Fruit fly (Drosophila melanogaster) whole organism, embryonic: ENCODE data around the gene CG42329.
A peak's percentile ranks its signal among the peaks of the same experiment; 100 is the strongest.

Source experiments
- Ada2b ChIP-seq: fragments of 200-800 bp; sonication (Bioruptor generic); IDR thresholded peaks from 2 replicates; pipeline ENCODE4 v1.3.6; 2022; ENCODE audit warnings: missing biosample characterization, missing genetic modification characterization
- Adf1 ChIP-seq: fragments of 200-800 bp; sonication (Bioruptor generic); IDR thresholded peaks from 2 replicates; pipeline ENCODE4 v1.3.6; 2022; ENCODE audit warnings: missing biosample characterization, missing genetic modification characterization
- Awh ChIP-seq: fragments of 200-800 bp; sonication (Bioruptor generic); IDR thresholded peaks from 2 replicates; pipeline ENCODE4, ENCODE4 v1.3.6; 2022; ENCODE audit warnings: missing biosample characterization, missing genetic modification characterization
- C15 ChIP-seq: fragments of 200-800 bp; sonication (Bioruptor generic); IDR thresholded peaks from 3 replicates; pipeline ENCODE4 v1.3.6; 2022; ENCODE audit warnings: missing biosample characterization, missing genetic modification characterization
- CG10209 ChIP-seq: fragments of 200-800 bp; sonication (Bioruptor generic); optimal IDR thresholded peaks from 3 replicates; lab custom pipeline; 2017; ENCODE audit warnings: missing biosample characterization, mild to moderate bottlenecking, missing genetic modification characterization, missing genetic modification reagents
- CG10274 ChIP-seq: fragments of 200-800 bp; sonication (Bioruptor generic); optimal IDR thresholded peaks from 3 replicates; lab custom pipeline; 2017; ENCODE audit warnings: missing biosample characterization, mild to moderate bottlenecking, missing genetic modification characterization
- CG10366 ChIP-seq: fragments of 200-800 bp; sonication (Bioruptor generic); IDR thresholded peaks from 2 replicates; pipeline ENCODE4 v1.3.6; 2022; ENCODE audit warnings: missing biosample characterization, missing genetic modification characterization
- CG12219 ChIP-seq: fragments of 200-800 bp; sonication (Bioruptor generic); optimal IDR thresholded peaks from 3 replicates; lab custom pipeline; 2018; ENCODE audit warnings: missing biosample characterization, mild to moderate bottlenecking, missing genetic modification characterization
- CG12769 ChIP-seq: fragments of 200-800 bp; sonication (Bioruptor generic); optimal IDR thresholded peaks from 2 replicates; lab custom pipeline; 2019; ENCODE audit warnings: missing biosample characterization, mild to moderate bottlenecking, missing genetic modification characterization, moderate library complexity
- CG13624 ChIP-seq: fragments of 200-800 bp; sonication (Bioruptor generic); optimal IDR thresholded peaks from 2 replicates; lab custom pipeline; 2016; ENCODE audit warnings: missing biosample characterization, missing genetic modification characterization
- CG14050 ChIP-seq: fragments of 200-800 bp; sonication (Bioruptor generic); IDR thresholded peaks from 3 replicates; pipeline ENCODE4 v1.3.6; 2022; ENCODE audit warnings: missing biosample characterization, missing genetic modification characterization
- CG14710 ChIP-seq: fragments of 200-800 bp; sonication (Bioruptor generic); optimal IDR thresholded peaks from 3 replicates; lab custom pipeline; 2019; ENCODE audit warnings: missing biosample characterization, mild to moderate bottlenecking, missing genetic modification characterization, moderate library complexity
- CG14965 ChIP-seq: fragments of 200-800 bp; sonication (Bioruptor generic); optimal IDR thresholded peaks from 2 replicates; lab custom pipeline; 2016; ENCODE audit warnings: missing biosample characterization, missing genetic modification characterization, borderline replicate concordance
- CG15601 ChIP-seq: fragments of 200-800 bp; sonication (Bioruptor generic); optimal IDR thresholded peaks from 3 replicates; lab custom pipeline; 2019; ENCODE audit warnings: missing biosample characterization, mild to moderate bottlenecking, missing genetic modification characterization, moderate library complexity
- CG16779 ChIP-seq: fragments of 200-800 bp; sonication (Bioruptor generic); IDR thresholded peaks from 2 replicates; pipeline ENCODE4 v1.3.6; 2022; ENCODE audit warnings: missing biosample characterization, missing genetic modification characterization
- CG2120 ChIP-seq: fragments of 200-800 bp; sonication (Bioruptor generic); optimal IDR thresholded peaks from 3 replicates; lab custom pipeline; 2016; ENCODE audit warnings: missing biosample characterization, missing genetic modification characterization
- CG2875 ChIP-seq: fragments of 200-800 bp; sonication (Bioruptor generic); optimal IDR thresholded peaks from 2 replicates; lab custom pipeline; 2017; ENCODE audit warnings: missing biosample characterization, mild to moderate bottlenecking, missing genetic modification characterization, missing genetic modification reagents
- CG2889 ChIP-seq: fragments of 200-800 bp; sonication (Bioruptor generic); IDR thresholded peaks from 3 replicates; pipeline ENCODE4 v1.3.6; 2022; ENCODE audit warnings: missing biosample characterization, missing genetic modification characterization
- CG31224 ChIP-seq: fragments of 200-800 bp; sonication (Bioruptor generic); IDR thresholded peaks from 2 replicates; pipeline ENCODE4 v1.3.6; 2022; ENCODE audit warnings: missing biosample characterization, missing genetic modification characterization
- CG4854 ChIP-seq: fragments of 200-800 bp; sonication (Bioruptor generic); optimal IDR thresholded peaks from 2 replicates; lab custom pipeline; 2016; ENCODE audit warnings: missing biosample characterization, missing genetic modification characterization, inconsistent platforms
- CG9727 ChIP-seq: fragments of 200-800 bp; sonication (Bioruptor generic); optimal IDR thresholded peaks from 3 replicates; lab custom pipeline; 2017; ENCODE audit warnings: missing biosample characterization, mild to moderate bottlenecking, missing genetic modification characterization
- D19B ChIP-seq: fragments of 200-800 bp; sonication (Bioruptor generic); optimal IDR thresholded peaks from 2 replicates; lab custom pipeline; 2017; ENCODE audit warnings: missing biosample characterization, mild to moderate bottlenecking, missing genetic modification characterization
- Dek ChIP-seq: fragments of 200-800 bp; sonication (Bioruptor generic); optimal IDR thresholded peaks from 3 replicates; lab custom pipeline; 2019; ENCODE audit warnings: missing biosample characterization, mild to moderate bottlenecking, missing genetic modification characterization, moderate library complexity
- ERR ChIP-seq: fragments of 200-800 bp; sonication (Bioruptor generic); optimal IDR thresholded peaks from 2 replicates; lab custom pipeline; 2016; ENCODE audit warnings: missing biosample characterization, missing genetic modification characterization
- Max ChIP-seq: fragments of 200-800 bp; sonication (Bioruptor generic); optimal IDR thresholded peaks from 2 replicates; lab custom pipeline; 2016; ENCODE audit warnings: missing biosample characterization, mild to moderate bottlenecking, missing genetic modification characterization
- NC2β ChIP-seq: fragments of 200-800 bp; sonication (Bioruptor generic); optimal IDR thresholded peaks from 2 replicates; lab custom pipeline; 2016; ENCODE audit warnings: missing biosample characterization, missing genetic modification characterization
- NfI ChIP-seq: fragments of 200-800 bp; sonication (Bioruptor generic); optimal IDR thresholded peaks from 3 replicates; lab custom pipeline; 2018; ENCODE audit warnings: missing biosample characterization, mild to moderate bottlenecking, missing genetic modification characterization, moderate library complexity
- Optix ChIP-seq: fragments of 200-800 bp; sonication (Bioruptor generic); IDR thresholded peaks from 3 replicates; pipeline ENCODE4 v1.3.6; 2022; ENCODE audit warnings: missing biosample characterization, missing genetic modification characterization
- Rx ChIP-seq: fragments of 200-800 bp; sonication (Bioruptor generic); IDR thresholded peaks from 2 replicates; pipeline ENCODE4 v1.3.6; 2022; ENCODE audit warnings: missing biosample characterization, missing genetic modification characterization
- Sin3A ChIP-seq: fragments of >200 bp; optimal IDR thresholded peaks from 2 replicates; lab custom pipeline; 2018
- Ssrp ChIP-seq: fragments of 200-800 bp; sonication (Bioruptor generic); optimal IDR thresholded peaks from 2 replicates; lab custom pipeline; 2018; ENCODE audit warnings: missing biosample characterization, mild to moderate bottlenecking, missing genetic modification characterization, moderate library complexity
- ap ChIP-seq: fragments of 200-800 bp; sonication (Bioruptor generic); IDR thresholded peaks from 2 replicates; pipeline ENCODE4 v1.3.6; 2022; ENCODE audit warnings: missing biosample characterization, missing genetic modification characterization
- cg ChIP-seq: fragments of 200-800 bp; sonication (Bioruptor generic); optimal IDR thresholded peaks from 3 replicates; lab custom pipeline; 2019; ENCODE audit warnings: missing biosample characterization, mild to moderate bottlenecking, missing genetic modification characterization, moderate library complexity
- dmrt11E ChIP-seq: fragments of 200-800 bp; sonication (Bioruptor generic); optimal IDR thresholded peaks from 3 replicates; lab custom pipeline; 2018; ENCODE audit warnings: missing biosample characterization, mild to moderate bottlenecking, missing genetic modification characterization, moderate library complexity
- dmrt99B ChIP-seq: fragments of 200-800 bp; sonication (Bioruptor generic); optimal IDR thresholded peaks from 2 replicates; lab custom pipeline; 2018; ENCODE audit warnings: missing biosample characterization, mild to moderate bottlenecking, missing genetic modification characterization, moderate library complexity
- fd64A ChIP-seq: fragments of 200-800 bp; sonication (Bioruptor generic); optimal IDR thresholded peaks from 3 replicates; lab custom pipeline; 2018; ENCODE audit warnings: missing biosample characterization, mild to moderate bottlenecking, missing genetic modification characterization
- fu2 ChIP-seq: fragments of 200-800 bp; sonication (Bioruptor generic); optimal IDR thresholded peaks from 2 replicates; lab custom pipeline; 2016; ENCODE audit warnings: missing biosample characterization, missing genetic modification characterization
- gsb ChIP-seq: fragments of 200-800 bp; sonication (Bioruptor generic); IDR thresholded peaks from 2 replicates; pipeline ENCODE4 v1.3.6; 2022; ENCODE audit warnings: missing biosample characterization, missing genetic modification characterization
- lilli ChIP-seq: fragments of 200-800 bp; sonication (Bioruptor generic); optimal IDR thresholded peaks from 3 replicates; lab custom pipeline; 2016; ENCODE audit warnings: missing biosample characterization, missing genetic modification characterization
- lmd ChIP-seq: fragments of 200-800 bp; sonication (Bioruptor generic); IDR thresholded peaks from 2 replicates; pipeline ENCODE4 v1.3.6; 2022; ENCODE audit warnings: missing biosample characterization, missing genetic modification characterization
- p53 ChIP-seq: fragments of 200-800 bp; sonication (Bioruptor generic); optimal IDR thresholded peaks from 2 replicates; lab custom pipeline; 2016; ENCODE audit warnings: missing biosample characterization, missing genetic modification characterization
- pzg ChIP-seq: fragments of 200-800 bp; sonication (Bioruptor generic); optimal IDR thresholded peaks from 3 replicates; lab custom pipeline; 2018; ENCODE audit warnings: missing biosample characterization, mild to moderate bottlenecking, missing genetic modification characterization, moderate library complexity
- scrt ChIP-seq: fragments of 200-800 bp; sonication (Bioruptor generic); optimal IDR thresholded peaks from 2 replicates; lab custom pipeline; 2018; ENCODE audit warnings: missing biosample characterization, mild to moderate bottlenecking, missing genetic modification characterization, moderate library complexity
- sisA ChIP-seq: fragments of 200-800 bp; sonication (Bioruptor generic); IDR thresholded peaks from 2 replicates; pipeline ENCODE4 v1.3.6; 2022; ENCODE audit warnings: missing biosample characterization, missing genetic modification characterization
- slp2 ChIP-seq: fragments of 200-800 bp; sonication (Bioruptor generic); optimal IDR thresholded peaks from 2 replicates; lab custom pipeline; 2016; ENCODE audit warnings: missing biosample characterization, missing genetic modification characterization
- ssp ChIP-seq: fragments of 200-800 bp; sonication (Bioruptor generic); IDR thresholded peaks from 2 replicates; pipeline ENCODE4 v1.3.6; 2022; ENCODE audit warnings: missing biosample characterization, missing genetic modification characterization
- stc ChIP-seq: fragments of 200-800 bp; sonication (Bioruptor generic); IDR thresholded peaks from 2 replicates; pipeline ENCODE4 v1.3.6; 2022; ENCODE audit warnings: missing biosample characterization, missing genetic modification characterization
- tll ChIP-seq, 2 experiments: fragments of 200-800 bp in 1 of 2; fragments of >200 bp in 1 of 2; sonication (Bioruptor generic) in 1 of 2; optimal IDR thresholded peaks; 2 replicates each; lab custom pipeline; 2017 to 2019; ENCODE audit warnings: missing biosample characterization in 2 of 2, missing genetic modification characterization in 2 of 2, mild to moderate bottlenecking in 1 of 2, moderate library complexity in 1 of 2
- unc-4 ChIP-seq: fragments of 200-800 bp; sonication (Bioruptor generic); IDR thresholded peaks from 2 replicates; pipeline ENCODE4 v1.3.6; 2022; ENCODE audit warnings: missing biosample characterization, missing genetic modification characterization; ENCODE audit not compliant: partially characterized antibody
- usp ChIP-seq: fragments of >200 bp; optimal IDR thresholded peaks from 2 replicates; lab custom pipeline; 2017; ENCODE audit warnings: missing biosample characterization, missing genetic modification characterization
- zen ChIP-seq: fragments of 200-800 bp; sonication (Bioruptor generic); optimal IDR thresholded peaks from 3 replicates; lab custom pipeline; 2018; ENCODE audit warnings: missing biosample characterization, mild to moderate bottlenecking, missing genetic modification characterization, moderate library complexity

Gene CG42329

dm6 chr2L:1169867-1170415, 49.2 kb upstream of the CG42329 start, which contains the start of the genes CG31922 and Plap (continued):
- TF ChIP-seq D19B, result no peak
- TF ChIP-seq Ada2b (GFP tag; lab: Robert Waterston, UW), result no peak
- TF ChIP-seq CG2875, result no peak
- peak; percentile 71 for TF ChIP-seq CG9727 (GFP tag; lab: Kevin White, UChicago)
- no peak for TF ChIP-seq Optix (GFP tag; lab: Robert Waterston, UW)
- no peak for TF ChIP-seq fd64A
- peak; percentile 87 for TF ChIP-seq lilli (GFP tag; lab: Kevin White, UChicago)
- peak; percentile 43; the same call in 1 of the 2 replicates for TF ChIP-seq lmd (GFP tag; lab: Robert Waterston, UW)
- TF ChIP-seq CG4854, result no peak
- peak; percentile 87 for TF ChIP-seq CG2120
- no peak for TF ChIP-seq Rx (GFP tag; lab: Robert Waterston, UW)
- TF ChIP-seq CG14965 (GFP tag; lab: Kevin White, UChicago), result no peak
- peak; percentile 33; the same call in 1 of the 2 replicates for TF ChIP-seq CG31224 (GFP tag; lab: Robert Waterston, UW)
- TF ChIP-seq CG14710, result peak; percentile 86
- peak; percentile 27 for TF ChIP-seq fu2
- TF ChIP-seq usp (GFP tag; lab: Kevin White, UChicago), result no peak
- peak; percentile 74 for TF ChIP-seq Sin3A (lab: Kevin White, UChicago)
- TF ChIP-seq CG16779, result no peak
- peak; percentile 69 for TF ChIP-seq dmrt11E (tag; lab: Kevin White, UChicago)
- TF ChIP-seq Max (GFP tag; lab: Kevin White, UChicago), result peak; percentile 76
- no peak for TF ChIP-seq p53
- no peak for TF ChIP-seq CG2889 (GFP tag; lab: Robert Waterston, UW)
- TF ChIP-seq pzg (GFP tag; lab: Kevin White, UChicago), result peak; percentile 58
- peak; percentile 37 for TF ChIP-seq zen (tag; lab: Kevin White, UChicago)
- TF ChIP-seq CG10209 (GFP tag; lab: Kevin White, UChicago), result peak; percentile 51
- TF ChIP-seq CG13624 (GFP tag; lab: Kevin White, UChicago), result peak; percentile 81
- no peak for TF ChIP-seq CG12219
- TF ChIP-seq scrt, result no peak
- no peak for TF ChIP-seq cg (GFP tag; lab: Kevin White, UChicago)
- TF ChIP-seq Adf1 (GFP tag; lab: Robert Waterston, UW), result no peak
- peak; percentile 75 for TF ChIP-seq NfI (GFP tag; lab: Kevin White, UChicago)
- TF ChIP-seq ERR (GFP tag; lab: Kevin White, UChicago), result no peak
- no peak for TF ChIP-seq CG10274
- TF ChIP-seq CG10366 (GFP tag; lab: Robert Waterston, UW), result peak; percentile 38
- TF ChIP-seq CG15601 (tag; lab: Kevin White, UChicago), result peak; percentile 71
- no peak for TF ChIP-seq CG12769 (tag; lab: Kevin White, UChicago)
- peak; percentile 42; the same call in 1 of the 2 replicates for TF ChIP-seq Awh (GFP tag; lab: Robert Waterston, UW)
- TF ChIP-seq Dek, result peak; percentile 67
- peak; percentile 95 for TF ChIP-seq unc-4 (GFP tag; lab: Robert Waterston, UW)
- peak; percentile 45 for TF ChIP-seq slp2
- TF ChIP-seq NC2β (GFP tag; lab: Kevin White, UChicago), result peak; percentile 48
- no peak for TF ChIP-seq sisA (GFP tag; lab: Robert Waterston, UW)
- TF ChIP-seq ap (GFP tag; lab: Robert Waterston, UW), result 0 out of 2 replicates have a peak, but pooled peaks have one; percentile 4
- no peak for TF ChIP-seq gsb (GFP tag; lab: Robert Waterston, UW)
- no peak for TF ChIP-seq CG14050
- TF ChIP-seq stc (GFP tag; lab: Robert Waterston, UW), result 0 out of 2 replicates have a peak, but pooled peaks have one; percentile 7
- peak; percentile 59 for TF ChIP-seq Ssrp
- TF ChIP-seq dmrt99B (tag; lab: Kevin White, UChicago), result no peak
- TF ChIP-seq C15 (GFP tag; lab: Robert Waterston, UW), result no peak
- TF ChIP-seq ssp, result peak; percentile 62
- TF ChIP-seq tll (GFP tag; optimal IDR thresholded peaks at IDR 0.05; lab: Kevin White, UChicago), result peak in 1 of 2 experiments; percentile 8
